Fruit fly (Drosophila melanogaster) whole organism, embryonic: ENCODE measurements around the gene CG4230.

Experiments
- Antp ChIP-seq: fragments of 200-800 bp; sonication (Bioruptor generic); optimal IDR thresholded peaks from 3 replicates; lab custom pipeline; 2016; ENCODE audit warnings: missing biosample characterization, missing genetic modification characterization
- CG10462 ChIP-seq: fragments of 200-800 bp; sonication (Bioruptor generic); optimal IDR thresholded peaks from 2 replicates; lab custom pipeline; 2016; ENCODE audit warnings: missing biosample characterization, missing genetic modification characterization
- CG11696 ChIP-seq: fragments of 200-800 bp; sonication (Bioruptor generic); IDR thresholded peaks from 2 replicates; pipeline ENCODE4 v1.3.6; 2022; ENCODE audit warnings: missing biosample characterization, missing genetic modification characterization
- CG13775 ChIP-seq: fragments of 200-800 bp; sonication (Bioruptor generic); optimal IDR thresholded peaks from 3 replicates; lab custom pipeline; 2017; ENCODE audit warnings: missing biosample characterization, mild to moderate bottlenecking, missing genetic modification characterization
- CG15073 ChIP-seq: fragments of 200-800 bp; sonication (Bioruptor generic); optimal IDR thresholded peaks from 2 replicates; lab custom pipeline; 2016; ENCODE audit warnings: missing biosample characterization, missing genetic modification characterization
- CG17612 ChIP-seq: fragments of 200-800 bp; sonication (Bioruptor generic); IDR thresholded peaks from 2 replicates; pipeline ENCODE4 v1.3.6; 2022; ENCODE audit warnings: missing biosample characterization, missing genetic modification characterization
- CG2129 ChIP-seq: fragments of 200-800 bp; sonication (Bioruptor generic); IDR thresholded peaks from 2 replicates; pipeline ENCODE4 v1.3.6; 2022; ENCODE audit warnings: missing biosample characterization, missing genetic modification characterization; ENCODE audit not compliant: partially characterized antibody
- CG30020 ChIP-seq: fragments of 200-800 bp; optimal IDR thresholded peaks from 2 replicates; lab custom pipeline; 2019; ENCODE audit warnings: missing biosample characterization, mild to moderate bottlenecking, missing genetic modification characterization, moderate library complexity
- CG3838 ChIP-seq: fragments of 200-800 bp; sonication (Bioruptor generic); optimal IDR thresholded peaks from 3 replicates; lab custom pipeline; 2016; ENCODE audit warnings: missing biosample characterization, missing genetic modification characterization
- CG6765 ChIP-seq: fragments of 200-800 bp; sonication (Bioruptor generic); optimal IDR thresholded peaks from 3 replicates; lab custom pipeline; 2017; ENCODE audit warnings: missing biosample characterization, mild to moderate bottlenecking, missing genetic modification characterization
- CG8388 ChIP-seq: fragments of 200-800 bp; sonication (Bioruptor generic); optimal IDR thresholded peaks from 2 replicates; lab custom pipeline; 2019; ENCODE audit warnings: missing biosample characterization, mild to moderate bottlenecking, missing genetic modification characterization, moderate library complexity
- D19B ChIP-seq: fragments of 200-800 bp; sonication (Bioruptor generic); optimal IDR thresholded peaks from 2 replicates; lab custom pipeline; 2017; ENCODE audit warnings: missing biosample characterization, mild to moderate bottlenecking, missing genetic modification characterization
- Doc2 ChIP-seq: fragments of 200-800 bp; sonication (Bioruptor generic); IDR thresholded peaks from 2 replicates; pipeline ENCODE4 v1.3.6; 2022; ENCODE audit warnings: missing biosample characterization, missing genetic modification characterization
- Elba2 ChIP-seq: fragments of 200-800 bp; sonication (Bioruptor generic); optimal IDR thresholded peaks from 3 replicates; lab custom pipeline; 2016; ENCODE audit warnings: missing biosample characterization, missing genetic modification characterization
- HLH54F ChIP-seq: fragments of 200-800 bp; sonication (Bioruptor generic); optimal IDR thresholded peaks from 3 replicates; lab custom pipeline; 2016; ENCODE audit warnings: missing biosample characterization, missing genetic modification characterization
- Hey ChIP-seq: fragments of 200-800 bp; sonication (Bioruptor generic); optimal IDR thresholded peaks from 3 replicates; lab custom pipeline; 2018; ENCODE audit warnings: missing biosample characterization, mild to moderate bottlenecking, missing genetic modification characterization
- NfI ChIP-seq: fragments of 200-800 bp; sonication (Bioruptor generic); optimal IDR thresholded peaks from 3 replicates; lab custom pipeline; 2018; ENCODE audit warnings: missing biosample characterization, mild to moderate bottlenecking, missing genetic modification characterization, moderate library complexity
- Pdp1 ChIP-seq, 2 experiments: fragments of 200-800 bp; sonication (Bioruptor generic); optimal IDR thresholded peaks; 3 replicates each; lab custom pipeline; 2016; ENCODE audit warnings: missing biosample characterization in 2 of 2, missing genetic modification characterization in 2 of 2, mild to moderate bottlenecking in 1 of 2, moderate library complexity in 1 of 2
- Poxn ChIP-seq: fragments of 200-800 bp; sonication (Bioruptor generic); IDR thresholded peaks from 2 replicates; pipeline ENCODE4 v1.3.6; 2022; ENCODE audit warnings: missing biosample characterization, missing genetic modification characterization
- Scr ChIP-seq: fragments of 200-800 bp; sonication (Bioruptor generic); IDR thresholded peaks from 2 replicates; pipeline ENCODE4 v1.3.6; 2022; ENCODE audit warnings: missing biosample characterization, missing genetic modification characterization; ENCODE audit not compliant: partially characterized antibody
- Side ChIP-seq: fragments of 200-800 bp; sonication (Bioruptor generic); optimal IDR thresholded peaks from 2 replicates; lab custom pipeline; 2016; ENCODE audit warnings: missing biosample characterization, missing genetic modification characterization
- Spps ChIP-seq: fragments of 200-800 bp; sonication (Bioruptor generic); optimal IDR thresholded peaks from 2 replicates; lab custom pipeline; 2018; ENCODE audit warnings: missing biosample characterization, mild to moderate bottlenecking, missing genetic modification characterization
- Usf ChIP-seq: fragments of 200-800 bp; sonication (Bioruptor generic); optimal IDR thresholded peaks from 2 replicates; lab custom pipeline; 2017; ENCODE audit warnings: missing genotype, missing biosample characterization, missing genetic modification characterization
- Xrp1 ChIP-seq: fragments of 200-800 bp; sonication (Bioruptor generic); IDR thresholded peaks from 2 replicates; pipeline ENCODE4 v1.3.6; 2022; ENCODE audit warnings: missing biosample characterization, missing genetic modification characterization
- amos ChIP-seq: fragments of 200-800 bp; sonication (Bioruptor generic); IDR thresholded peaks from 2 replicates; pipeline ENCODE4 v1.3.6; 2022; ENCODE audit warnings: missing biosample characterization, missing genetic modification characterization; ENCODE audit not compliant: partially characterized antibody
- aop ChIP-seq: fragments of 200-800 bp; sonication (Bioruptor generic); IDR thresholded peaks from 2 replicates; pipeline ENCODE4 v1.3.6; 2022; ENCODE audit warnings: missing biosample characterization, missing genetic modification characterization
- ash1 ChIP-seq: fragments of 200-800 bp; sonication (Bioruptor generic); optimal IDR thresholded peaks from 2 replicates; lab custom pipeline; 2018; ENCODE audit warnings: missing biosample characterization, mild to moderate bottlenecking, missing genetic modification characterization
- bbx ChIP-seq: fragments of 200-800 bp; sonication (Bioruptor generic); IDR thresholded peaks from 2 replicates; pipeline ENCODE4 v1.3.6; 2022; ENCODE audit warnings: missing biosample characterization, missing genetic modification characterization; ENCODE audit not compliant: partially characterized antibody
- bcd ChIP-seq: fragments of 200-800 bp; sonication (Bioruptor generic); optimal IDR thresholded peaks from 2 replicates; lab custom pipeline; 2017; ENCODE audit warnings: missing biosample characterization, mild to moderate bottlenecking, missing genetic modification characterization
- bowl ChIP-seq: fragments of 200-800 bp; sonication (Bioruptor generic); IDR thresholded peaks from 2 replicates; pipeline ENCODE4 v1.3.6; 2022; ENCODE audit warnings: missing biosample characterization, missing genetic modification characterization
- corto ChIP-seq: fragments of 200-800 bp; sonication (Bioruptor generic); optimal IDR thresholded peaks from 2 replicates; lab custom pipeline; 2016; ENCODE audit warnings: missing biosample characterization, mild to moderate bottlenecking, missing genetic modification characterization, moderate library complexity
- ewg ChIP-seq: fragments of 200-800 bp; sonication (Bioruptor generic); optimal IDR thresholded peaks from 3 replicates; lab custom pipeline; 2017; ENCODE audit warnings: mild to moderate bottlenecking, missing biosample characterization, missing genetic modification reagents, missing genetic modification characterization
- fd3F ChIP-seq: fragments of 200-800 bp; sonication (Bioruptor generic); optimal IDR thresholded peaks from 2 replicates; lab custom pipeline; 2018; ENCODE audit warnings: missing biosample characterization, mild to moderate bottlenecking, missing genetic modification characterization, moderate library complexity
- fru ChIP-seq: fragments of >200 bp; optimal IDR thresholded peaks from 2 replicates; lab custom pipeline; 2017
- gcm ChIP-seq: fragments of 200-800 bp; sonication (Bioruptor generic); optimal IDR thresholded peaks from 2 replicates; lab custom pipeline; 2019; ENCODE audit warnings: missing biosample characterization, mild to moderate bottlenecking, missing genetic modification characterization, moderate library complexity
- gro ChIP-seq: fragments of 200-800 bp; sonication (Bioruptor generic); optimal IDR thresholded peaks from 2 replicates; lab custom pipeline; 2016; ENCODE audit warnings: missing biosample characterization, missing genetic modification characterization
- hb ChIP-seq: fragments of 200-800 bp; sonication (Bioruptor generic); IDR thresholded peaks from 3 replicates; pipeline ENCODE4 v1.3.6; 2022; ENCODE audit warnings: missing biosample characterization, missing genetic modification characterization; ENCODE audit not compliant: partially characterized antibody
- hkb ChIP-seq, 2 experiments: fragments of 200-800 bp in 1 of 2; fragments of >200 bp in 1 of 2; sonication (Bioruptor generic) in 1 of 2; IDR thresholded peaks in 1 of 2; optimal IDR thresholded peaks in 1 of 2; 2 replicates each; pipeline versions ENCODE4 v1.3.6 to Lab custom; 2017 to 2022; ENCODE audit warnings: missing biosample characterization in 1 of 2, missing genetic modification characterization in 1 of 2
- inv ChIP-seq: fragments of 200-800 bp; sonication (Bioruptor generic); IDR thresholded peaks from 2 replicates; pipeline ENCODE4 v1.3.6; 2022; ENCODE audit warnings: missing biosample characterization, missing genetic modification characterization; ENCODE audit not compliant: partially characterized antibody
- klu ChIP-seq: fragments of 200-800 bp; sonication (Bioruptor generic); IDR thresholded peaks from 2 replicates; pipeline ENCODE4 v1.3.6; 2022; ENCODE audit warnings: missing biosample characterization, missing genetic modification characterization
- nerfin-1 ChIP-seq: fragments of 200-800 bp; sonication (Bioruptor generic); optimal IDR thresholded peaks from 3 replicates; lab custom pipeline; 2019; ENCODE audit warnings: missing biosample characterization, mild to moderate bottlenecking, missing genetic modification characterization, moderate library complexity
- nerfin-2 ChIP-seq: fragments of 200-800 bp; sonication (Bioruptor generic); IDR thresholded peaks from 2 replicates; pipeline ENCODE4 v1.3.6; 2022; ENCODE audit warnings: missing biosample characterization, missing genetic modification characterization; ENCODE audit not compliant: partially characterized antibody
- prd ChIP-seq, 3 experiments: fragments of >200 bp in 2 of 3; fragments of 200-800 bp in 1 of 3; sonication (Bioruptor generic) in 1 of 3; optimal IDR thresholded peaks in 2 of 3; IDR thresholded peaks in 1 of 3; 2 replicates in 2 of 3; 3 replicates in 1 of 3; pipeline versions ENCODE4 v1.3.6 to Lab custom; 2017 to 2022; ENCODE audit warnings: missing biosample characterization in 1 of 3, missing genetic modification characterization in 1 of 3
- sim ChIP-seq: fragments of 200-800 bp; sonication (Bioruptor generic); IDR thresholded peaks from 2 replicates; pipeline ENCODE4 v1.3.6; 2022; ENCODE audit warnings: missing biosample characterization, missing genetic modification characterization
- toy ChIP-seq: fragments of 200-800 bp; sonication (Bioruptor generic); IDR thresholded peaks from 2 replicates; pipeline ENCODE4 v1.3.6; 2022; ENCODE audit warnings: missing biosample characterization, missing genetic modification characterization
- vfl ChIP-seq: fragments of 200-800 bp; sonication (Bioruptor generic); optimal IDR thresholded peaks from 2 replicates; lab custom pipeline; 2016; ENCODE audit warnings: missing biosample characterization, missing genetic modification characterization
- yki ChIP-seq: fragments of >200 bp; optimal IDR thresholded peaks from 3 replicates; lab custom pipeline; 2018
- zfh2 ChIP-seq: fragments of 200-800 bp; sonication (Bioruptor generic); optimal IDR thresholded peaks from 2 replicates; lab custom pipeline; 2016; ENCODE audit warnings: missing biosample characterization, missing genetic modification characterization

CG4230 gene

DNA sequence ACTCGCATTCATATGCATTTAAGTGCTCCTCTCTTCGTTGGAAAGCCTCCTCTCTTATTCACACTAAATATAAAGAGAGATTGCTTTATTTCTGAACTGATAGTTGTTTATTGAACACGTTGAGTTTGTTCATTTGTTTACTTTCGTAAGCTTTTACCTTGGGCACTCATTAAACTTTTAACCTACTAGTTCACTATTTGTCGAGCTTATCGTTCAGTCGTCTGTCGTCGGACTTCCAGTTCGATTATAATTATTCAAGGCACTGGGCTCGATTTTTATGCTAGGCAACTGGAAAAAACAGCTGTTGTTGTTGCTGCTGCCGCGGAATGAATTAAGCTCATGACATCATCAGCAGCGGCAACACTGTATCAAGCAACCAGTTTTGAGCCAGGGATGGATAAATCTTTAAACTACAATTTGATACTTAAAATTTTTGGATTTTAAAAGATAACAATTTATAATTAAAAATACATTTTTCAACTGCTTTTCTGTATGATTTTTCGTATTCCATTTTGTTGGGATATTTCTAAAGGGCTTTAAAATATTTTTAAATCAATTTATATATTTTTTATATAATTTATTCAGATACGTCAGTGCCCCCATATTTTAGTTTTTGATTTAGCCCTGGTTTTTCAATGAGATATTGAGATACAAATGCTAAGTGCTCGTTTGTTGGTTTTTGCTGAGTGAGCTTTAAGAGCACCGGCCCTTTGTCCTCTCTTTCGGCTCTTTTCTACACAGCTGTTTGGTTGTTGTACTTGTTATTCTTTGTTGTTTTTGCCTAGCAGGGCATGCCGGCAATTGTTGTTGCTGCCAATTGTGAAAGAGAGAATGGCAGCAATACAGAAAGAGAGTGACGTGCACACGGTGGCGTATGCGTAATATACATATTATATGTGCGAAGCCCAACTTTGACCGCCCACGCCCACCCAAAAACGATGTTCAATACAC, 49.5 kb downstream of the CG4230 start (continued):
- TF ChIP-seq nerfin-1 (peak; percentile 92), Poxn (GFP tag; lab: Robert Waterston, UW) (peak; percentile 89), CG8388 (GFP tag; lab: Kevin White, UChicago) (peak; percentile 92), corto (GFP tag; lab: Kevin White, UChicago) (peak; percentile 29), bcd (GFP tag; lab: Kevin White, UChicago) (peak; percentile 93), Xrp1 (GFP tag; lab: Robert Waterston, UW) (peak; percentile 96), toy (peak; percentile 89), CG15073 (GFP tag; lab: Kevin White, UChicago) (no peak), CG30020 (tag; lab: Kevin White, UChicago) (peak; percentile 87), Usf (peak; percentile 76), D19B (peak; percentile 86), fd3F (GFP tag; lab: Kevin White, UChicago) (peak; percentile 96), Hey (tag; lab: Kevin White, UChicago) (peak; percentile 67), inv (GFP tag; lab: Robert Waterston, UW) (no peak), CG17612 (GFP tag; lab: Robert Waterston, UW) (peak; percentile 92), HLH54F (GFP tag; lab: Kevin White, UChicago) (peak; percentile 29), CG6765 (peak; percentile 93), CG11696 (GFP tag; lab: Robert Waterston, UW) (peak; percentile 89), NfI (GFP tag; lab: Kevin White, UChicago) (peak; percentile 94), ewg (peak; percentile 84), Side (no peak), Scr (no peak), gcm (GFP tag; lab: Kevin White, UChicago) (peak; percentile 89), ash1 (GFP tag; lab: Kevin White, UChicago) (no peak), zfh2 (GFP tag; lab: Kevin White, UChicago) (peak; percentile 44), vfl (GFP tag; lab: Kevin White, UChicago) (peak; percentile 34), Doc2 (GFP tag; lab: Robert Waterston, UW) (no peak), CG10462 (peak; percentile 74), Elba2 (no peak), bbx (GFP tag; lab: Robert Waterston, UW) (no peak), CG3838 (GFP tag; lab: Kevin White, UChicago) (peak; percentile 29), klu (GFP tag; lab: Robert Waterston, UW) (peak; percentile 92), gro (GFP tag; lab: Kevin White, UChicago) (no peak), hkb (optimal IDR thresholded peaks at IDR 0.05; lab: Kevin White, UChicago) (no peak), hkb (GFP tag; IDR thresholded peaks at IDR 0.05; lab: Robert Waterston, UW) (peak; percentile 95), fru (no peak), prd (optimal IDR thresholded peaks at IDR 0.05; lab: Kevin White, UChicago) (no peak), prd (GFP tag; IDR thresholded peaks at IDR 0.05; lab: Robert Waterston, UW) (peak; percentile 93), Antp (no peak), nerfin-2 (GFP tag; lab: Robert Waterston, UW) (no peak), CG13775 (GFP tag; lab: Kevin White, UChicago) (peak; percentile 90), Pdp1 (GFP tag; optimal IDR thresholded peaks at IDR 0.05; lab: Kevin White, UChicago) (peak; percentile 47 to 81), hb (GFP tag; lab: Robert Waterston, UW) (no peak), aop (no peak), bowl (peak; percentile 90), Spps (tag; lab: Kevin White, UChicago) (peak; percentile 66), CG2129 (GFP tag; lab: Robert Waterston, UW) (no peak), amos (no peak; the same call in 1 of the 2 replicates), yki (lab: Kevin White, UChicago) (no peak), sim (peak; percentile 81)
